Fruit fly (Drosophila melanogaster): ENCODE data around the gene CG43391.
"Not testable (repeated sequence)": the region's sequence is repeated elsewhere in the genome, so short reads cannot be mapped to it uniquely, and the experiment has no call there.

DNA sequence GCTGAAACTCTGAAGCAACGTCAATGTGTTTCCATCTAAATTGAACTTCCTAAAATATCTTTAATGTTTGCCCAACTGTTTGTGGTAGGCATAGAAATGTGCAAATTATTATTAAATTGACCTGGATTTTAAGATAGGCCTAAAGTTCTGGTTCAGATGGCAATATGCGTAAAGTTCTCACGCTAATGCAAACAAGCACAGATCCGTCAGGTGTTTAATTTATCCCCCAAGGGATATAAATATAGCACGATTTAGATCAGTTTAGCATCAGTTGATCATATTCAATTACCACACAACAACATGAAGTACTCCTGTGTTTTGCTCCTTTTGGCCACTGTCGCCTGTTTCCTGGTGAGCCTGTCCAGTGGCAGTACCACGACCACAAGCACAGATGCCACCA is 8.6 kb upstream of the CG43391 start, which contains the start of gene CG7377:
- TF ChIP-seq Nf-YA (GFP tag; IDR thresholded peaks at IDR 0.05); usp (GFP tag; optimal IDR thresholded peaks at IDR 0.05); fd96Cb (tag; optimal IDR thresholded peaks at IDR 0.05); mld (GFP tag; IDR thresholded peaks at IDR 0.05; ENCODE audit: partially characterized antibody); Hr78 (GFP tag; optimal IDR thresholded peaks at IDR 0.05); E2f2 (GFP tag; IDR thresholded peaks at IDR 0.05); pum (GFP tag; optimal IDR thresholded peaks at IDR 0.05); eyg (GFP tag; optimal IDR thresholded peaks at IDR 0.05); HLH4C (GFP tag; IDR thresholded peaks at IDR 0.05; ENCODE audit: partially characterized antibody); Ptx1 (GFP tag; IDR thresholded peaks at IDR 0.05): not testable (repeated sequence)
